Worm (Caenorhabditis elegans) whole organism, L3 larva: Measurements from ENCODE around the gene srw-67.
A peak's percentile ranks its signal among the peaks of the same experiment; 100 is the strongest.

Experiments used
- R02D3.7 ChIP-seq: fragments of 150-350 bp; optimal IDR thresholded peaks from 2 replicates; lab custom pipeline; 2014; ENCODE audit warnings: missing biosample characterization, missing genetic modification characterization
- ZK546.5 ChIP-seq: sonication (generic microtip); optimal IDR thresholded peaks from 2 replicates; lab custom pipeline; 2017; ENCODE audit warnings: missing biosample characterization, missing genetic modification characterization
- ama-1 ChIP-seq: fragments of 150-350 bp; optimal IDR thresholded peaks from 2 replicates; lab custom pipeline; 2018
- ceh-16 ChIP-seq: sonication (generic microtip); optimal IDR thresholded peaks from 2 replicates; lab custom pipeline; 2017; ENCODE audit warnings: missing biosample characterization, missing genetic modification characterization
- ceh-28 ChIP-seq: fragments of 150-350 bp; optimal IDR thresholded peaks from 2 replicates; lab custom pipeline; 2014; ENCODE audit warnings: missing biosample characterization, missing genetic modification reagents, missing genetic modification characterization
- ceh-82 ChIP-seq: fragments of 150-350 bp; optimal IDR thresholded peaks from 2 replicates; lab custom pipeline; 2014; ENCODE audit warnings: missing biosample characterization, missing genetic modification characterization
- ceh-9 ChIP-seq: sonication (generic microtip); optimal IDR thresholded peaks from 2 replicates; lab custom pipeline; 2018; ENCODE audit warnings: missing biosample characterization, missing genetic modification characterization
- daf-12 ChIP-seq: fragments of 150-350 bp; optimal IDR thresholded peaks from 2 replicates; lab custom pipeline; 2014; ENCODE audit warnings: missing biosample characterization, missing genetic modification reagents, missing genetic modification characterization
- egl-27 ChIP-seq: sonication (generic microtip); optimal IDR thresholded peaks from 4 replicates; lab custom pipeline; 2017; ENCODE audit warnings: missing biosample characterization, missing genetic modification reagents, missing genetic modification characterization
- egl-5 ChIP-seq: fragments of 150-350 bp; optimal IDR thresholded peaks from 2 replicates; lab custom pipeline; 2017; ENCODE audit warnings: missing biosample characterization, missing genetic modification reagents, missing genetic modification characterization, inconsistent platforms
- elt-1 ChIP-seq: fragments of 150-350 bp; optimal IDR thresholded peaks from 2 replicates; lab custom pipeline; 2014; ENCODE audit warnings: missing biosample characterization, missing genetic modification characterization
- elt-2 ChIP-seq: sonication (generic microtip); optimal IDR thresholded peaks from 2 replicates; lab custom pipeline; 2016; ENCODE audit warnings: missing genetic modification reagents, mild to moderate bottlenecking, missing genetic modification characterization, missing compliant biosample characterization
- eor-1 ChIP-seq, 2 experiments: fragments of 150-350 bp; optimal IDR thresholded peaks; 2 replicates each; lab custom pipeline; 2014 to 2018; ENCODE audit warnings: missing biosample characterization in 2 of 2, missing genetic modification characterization in 2 of 2
- fkh-10 ChIP-seq: sonication (generic microtip); optimal IDR thresholded peaks from 2 replicates; lab custom pipeline; 2017; ENCODE audit warnings: missing biosample characterization, missing genetic modification reagents, missing genetic modification characterization
- fos-1 ChIP-seq: fragments of 150-350 bp; optimal IDR thresholded peaks from 2 replicates; lab custom pipeline; 2014; ENCODE audit warnings: missing biosample characterization, missing genetic modification characterization
- jun-1 ChIP-seq: fragments of 150-350 bp; optimal IDR thresholded peaks from 2 replicates; lab custom pipeline; 2014; ENCODE audit warnings: missing biosample characterization, missing genetic modification reagents, missing genetic modification characterization
- lin-15B ChIP-seq: fragments of 150-350 bp; optimal IDR thresholded peaks from 2 replicates; lab custom pipeline; 2014; ENCODE audit warnings: missing biosample characterization, missing genetic modification characterization
- lin-39 ChIP-seq: fragments of 150-350 bp; optimal IDR thresholded peaks from 2 replicates; lab custom pipeline; 2018; ENCODE audit warnings: missing biosample characterization, missing genetic modification reagents, missing genetic modification characterization
- lsy-12 ChIP-seq: sonication (generic microtip); optimal IDR thresholded peaks from 2 replicates; lab custom pipeline; 2016; ENCODE audit warnings: mild to moderate bottlenecking, missing genetic modification characterization, missing compliant biosample characterization
- mdl-1 ChIP-seq: fragments of 150-350 bp; optimal IDR thresholded peaks from 2 replicates; lab custom pipeline; 2014; ENCODE audit warnings: missing biosample characterization, missing genetic modification characterization
- mml-1 ChIP-seq: fragments of 150-350 bp; sonication (generic microtip); optimal IDR thresholded peaks from 3 replicates; lab custom pipeline; 2014; ENCODE audit warnings: missing biosample characterization, missing genetic modification characterization
- nfya-1 ChIP-seq: sonication (generic microtip); optimal IDR thresholded peaks from 2 replicates; lab custom pipeline; 2017; ENCODE audit warnings: missing genetic modification characterization, mild to moderate bottlenecking, missing compliant biosample characterization, antibody characterized with exemption, moderate library complexity; ENCODE audit not compliant: insufficient read depth
- nhr-12 ChIP-seq: fragments of 150-350 bp; optimal IDR thresholded peaks from 2 replicates; lab custom pipeline; 2014; ENCODE audit warnings: missing biosample characterization, missing genetic modification characterization
- nhr-23 ChIP-seq: fragments of 150-350 bp; optimal IDR thresholded peaks from 2 replicates; lab custom pipeline; 2014; ENCODE audit warnings: missing biosample characterization, missing genetic modification reagents, missing genetic modification characterization
- nhr-25 ChIP-seq: sonication (generic microtip); optimal IDR thresholded peaks from 2 replicates; lab custom pipeline; 2017; ENCODE audit warnings: missing biosample characterization, missing genetic modification characterization
- nhr-43 ChIP-seq: sonication (generic microtip); optimal IDR thresholded peaks from 2 replicates; lab custom pipeline; 2016; ENCODE audit warnings: mild to moderate bottlenecking, missing genetic modification characterization, missing compliant biosample characterization; ENCODE audit not compliant: poor library complexity, severe bottlenecking
- nhr-67 ChIP-seq: fragments of 150-350 bp; optimal IDR thresholded peaks from 2 replicates; lab custom pipeline; 2014; ENCODE audit warnings: missing biosample characterization, missing genetic modification characterization
- nhr-76 ChIP-seq: fragments of 150-350 bp; sonication (generic microtip); optimal IDR thresholded peaks from 5 replicates; lab custom pipeline; 2014; ENCODE audit warnings: missing biosample characterization, missing genetic modification characterization
- pha-4 ChIP-seq: fragments of 150-350 bp; optimal IDR thresholded peaks from 2 replicates; lab custom pipeline; 2014; ENCODE audit warnings: missing biosample characterization, missing genetic modification reagents, missing genetic modification characterization
- pqm-1 ChIP-seq: fragments of 150-350 bp; optimal IDR thresholded peaks from 2 replicates; lab custom pipeline; 2017; ENCODE audit warnings: missing biosample characterization, missing genetic modification characterization, inconsistent platforms
- sea-2 ChIP-seq: fragments of 150-350 bp; sonication (generic microtip); optimal IDR thresholded peaks from 4 replicates; lab custom pipeline; 2014; ENCODE audit warnings: missing biosample characterization, missing genetic modification reagents, missing genetic modification characterization
- snpc-4 ChIP-seq: fragments of 150-350 bp; optimal IDR thresholded peaks from 2 replicates; lab custom pipeline; 2014; ENCODE audit warnings: missing biosample characterization, missing genetic modification characterization
- tbx-2 ChIP-seq: sonication (generic microtip); optimal IDR thresholded peaks from 2 replicates; lab custom pipeline; 2016; ENCODE audit warnings: mild to moderate bottlenecking, missing genetic modification characterization, missing compliant biosample characterization
- unc-39 ChIP-seq: sonication (generic microtip); optimal IDR thresholded peaks from 4 replicates; lab custom pipeline; 2017; ENCODE audit warnings: missing biosample characterization, missing genetic modification characterization
- unc-62 ChIP-seq: fragments of 150-350 bp; sonication (generic microtip); optimal IDR thresholded peaks from 4 replicates; lab custom pipeline; 2014; ENCODE audit warnings: missing biosample characterization, missing genetic modification reagents, missing genetic modification characterization
- ztf-11 ChIP-seq: fragments of 150-350 bp; optimal IDR thresholded peaks from 2 replicates; lab custom pipeline; 2014; ENCODE audit warnings: missing biosample characterization, missing genetic modification characterization
- ztf-4 ChIP-seq: fragments of 150-350 bp; optimal IDR thresholded peaks from 2 replicates; lab custom pipeline; 2014; ENCODE audit warnings: missing biosample characterization, missing genetic modification characterization

The srw-67 gene

ce11 chrV:7386052-7386573 is 31.3 kb upstream of the srw-67 start, which contains the start of gene srp-6:
Gene srp-6 (minus strand): TSS chrV:7386102.
- TF ChIP-seq snpc-4 (tag; lab: Kevin White, UChicago), result no peak
- no peak for TF ChIP-seq ZK546.5 (tag; lab: Kevin White, UChicago)
- TF ChIP-seq pha-4 (tag; lab: Kevin White, UChicago), result peak; percentile 1
- TF ChIP-seq lsy-12 (tag; lab: Kevin White, UChicago), result no peak

- TF ChIP-seq lin-39 (tag; lab: Kevin White, UChicago) (no peak), nfya-1 (tag; lab: Kevin White, UChicago) (no peak), unc-39 (tag; lab: Kevin White, UChicago) (no peak), egl-27 (tag; lab: Kevin White, UChicago) (no peak), nhr-12 (tag; lab: Kevin White, UChicago) (no peak), tbx-2 (tag; lab: Kevin White, UChicago) (no peak), lsy-12 (tag; lab: Kevin White, UChicago) (no peak), nhr-76 (no peak), snpc-4 (tag; lab: Kevin White, UChicago) (no peak), pqm-1 (tag; lab: Kevin White, UChicago) (no peak)
Observed at ce11 chrV:7387755-7388154, 29.7 kb upstream of the srw-67 start, which contains the start of gene C02H6.3. Gene C02H6.3 (minus strand): TSS chrV:7387855.

ce11 chrV:7389771-7390170 is 27.7 kb upstream of the srw-67 start, which contains the start of gene C02H6.1:
Gene C02H6.1 (minus strand): TSS chrV:7389871.
- TF ChIP-seq eor-1 (tag; optimal IDR thresholded peaks at IDR 0.05; lab: Kevin White, UChicago), result no peak
- TF ChIP-seq tbx-2 (tag; lab: Kevin White, UChicago), result no peak
- no peak for TF ChIP-seq fos-1 (tag; lab: Kevin White, UChicago)
- no peak for TF ChIP-seq fkh-10 (GFP tag; lab: Kevin White, UChicago)
- TF ChIP-seq nhr-67 (tag; lab: Kevin White, UChicago), result no peak
- TF ChIP-seq unc-62 (GFP tag; lab: Kevin White, UChicago), result no peak
- TF ChIP-seq sea-2 (GFP tag; lab: Kevin White, UChicago), result no peak
- TF ChIP-seq nhr-12 (tag; lab: Kevin White, UChicago), result no peak
- TF ChIP-seq ceh-9 (tag; lab: Kevin White, UChicago), result no peak
- TF ChIP-seq unc-39 (tag; lab: Kevin White, UChicago), result no peak
- no peak for TF ChIP-seq ztf-4 (tag; lab: Kevin White, UChicago)
- TF ChIP-seq nhr-25 (tag; lab: Kevin White, UChicago), result no peak
- TF ChIP-seq daf-12 (tag; lab: Kevin White, UChicago), result no peak
- TF ChIP-seq ztf-11 (tag; lab: Kevin White, UChicago), result no peak

ce11 chrV:7391933-7392332 is 25.5 kb upstream of the srw-67 start, which contains the start of gene fbxa-105:
Gene fbxa-105 (minus strand): TSS chrV:7392029.
- peak; percentile 48 for TF ChIP-seq pha-4 (tag; lab: Kevin White, UChicago)
- TF ChIP-seq ztf-11 (tag; lab: Kevin White, UChicago), result no peak
- TF ChIP-seq pqm-1 (tag; lab: Kevin White, UChicago), result peak; percentile 9
- no peak for TF ChIP-seq nhr-43
- TF ChIP-seq elt-2, result peak; percentile 60

- TF ChIP-seq fos-1 (tag; lab: Kevin White, UChicago) (no peak), nhr-67 (tag; lab: Kevin White, UChicago) (no peak), R02D3.7 (no peak), pqm-1 (tag; lab: Kevin White, UChicago) (no peak), fkh-10 (GFP tag; lab: Kevin White, UChicago) (no peak), snpc-4 (tag; lab: Kevin White, UChicago) (no peak), egl-5 (no peak), sea-2 (GFP tag; lab: Kevin White, UChicago) (no peak), nhr-23 (tag; lab: Kevin White, UChicago) (no peak)
Observed at ce11 chrV:7395359-7395758, 22.1 kb upstream of the srw-67 start, which contains the start of gene srx-9. Gene srx-9 (minus strand): TSS chrV:7395459.

- no peak for TF ChIP-seq fkh-10 (GFP tag; lab: Kevin White, UChicago)
- TF ChIP-seq ceh-28 (tag; lab: Kevin White, UChicago), result no peak
- TF ChIP-seq lsy-12 (tag; lab: Kevin White, UChicago), result no peak
- TF ChIP-seq unc-39 (tag; lab: Kevin White, UChicago), result no peak
- TF ChIP-seq nfya-1 (tag; lab: Kevin White, UChicago), result no peak
- no peak for TF ChIP-seq lin-15B (tag; lab: Kevin White, UChicago)
- no peak for TF ChIP-seq ceh-16 (tag; lab: Kevin White, UChicago)
- TF ChIP-seq tbx-2 (tag; lab: Kevin White, UChicago), result no peak
- no peak for TF ChIP-seq unc-62 (GFP tag; lab: Kevin White, UChicago)
- no peak for TF ChIP-seq mml-1 (tag; lab: Kevin White, UChicago)
- TF ChIP-seq ceh-82 (tag; lab: Kevin White, UChicago), result no peak
- TF ChIP-seq fos-1 (tag; lab: Kevin White, UChicago), result no peak
- no peak for TF ChIP-seq elt-1 (tag; lab: Kevin White, UChicago)
- no peak for TF ChIP-seq jun-1 (tag; lab: Kevin White, UChicago)
- TF ChIP-seq mdl-1 (tag; lab: Kevin White, UChicago), result no peak
- TF ChIP-seq ama-1 (lab: Kevin White, UChicago), result no peak
- no peak for TF ChIP-seq nhr-12 (tag; lab: Kevin White, UChicago)
- TF ChIP-seq R02D3.7, result no peak
- TF ChIP-seq egl-27 (tag; lab: Kevin White, UChicago), result no peak
- TF ChIP-seq, all 47 proteins: peak for 0
Observed at ce11 chrV:7399202-7399601, 18.3 kb upstream of the srw-67 start, which contains the start of gene gst-41. Gene gst-41 (minus strand): TSS chrV:7399302.
